Comparison of ENCODE assay signal across 1 fruit fly cellular context in genomic region chr2L:20091094-20091679, dm6.
TF ChIP-seq lines count a peak whose summit lies in the region.

TSS of gene CG10747 (minus strand) at chr2L:20091348.
TSS of gene Pyroxd1 (plus strand) at chr2L:20091435.

TF ChIP-seq in whole organism, embryonic, 481 proteins besides CTCF, POLR2A, EP300 and RAD21 (continued from another document and continues in another):
- TF ChIP-seq CG9876 (GFP tag; optimal IDR thresholded peaks at IDR 0.05; lab: Kevin White, UChicago) (peak; percentile 88), seq (GFP tag; IDR thresholded peaks at IDR 0.05; lab: Robert Waterston, UW) (peak; percentile 96), CG12071 (GFP tag; optimal IDR thresholded peaks at IDR 0.05; lab: Kevin White, UChicago) (peak; percentile 90), mld (GFP tag; IDR thresholded peaks at IDR 0.05; lab: Robert Waterston, UW; ENCODE audit: partially characterized antibody) (no peak), CG17568 (GFP tag; optimal IDR thresholded peaks at IDR 0.05; lab: Kevin White, UChicago) (peak; percentile 96), CG10543 (GFP tag; optimal IDR thresholded peaks at IDR 0.05; lab: Kevin White, UChicago) (peak; percentile 98), CG17802 (tag; optimal IDR thresholded peaks at IDR 0.05; lab: Kevin White, UChicago) (peak; percentile 69), CG8478 (optimal IDR thresholded peaks at IDR 0.05; lab: Kevin White, UChicago) (no peak), sug (tag; optimal IDR thresholded peaks at IDR 0.05; lab: Kevin White, UChicago) (peak; percentile 97), CG14667 (GFP tag; IDR thresholded peaks at IDR 0.05; lab: Robert Waterston, UW) (peak; percentile 94), h (optimal IDR thresholded peaks at IDR 0.05; lab: Kevin White, UChicago) (no peak), CG14441 (GFP tag; IDR thresholded peaks at IDR 0.05; lab: Robert Waterston, UW) (peak; percentile 95), sens (GFP tag; lab: Kevin White, UChicago) (peak; percentile 99), zfh2 (GFP tag; optimal IDR thresholded peaks at IDR 0.05; lab: Kevin White, UChicago) (peak; percentile 97), CG10431 (GFP tag; optimal IDR thresholded peaks at IDR 0.05; lab: Kevin White, UChicago) (peak; percentile 89), Stat92E (GFP tag; optimal IDR thresholded peaks at IDR 0.05; lab: Kevin White, UChicago) (peak in 1 of 3 experiments; percentile 83), Hr51 (GFP tag; optimal IDR thresholded peaks at IDR 0.05; lab: Kevin White, UChicago) (peak; percentile 94 to 97), crc (GFP tag; optimal IDR thresholded peaks at IDR 0.05; lab: Kevin White, UChicago) (peak; percentile 90), E2f1 (GFP tag; IDR thresholded peaks at IDR 0.05; lab: Robert Waterston, UW) (peak; percentile 94), Ets97D (GFP tag; optimal IDR thresholded peaks at IDR 0.05; lab: Kevin White, UChicago) (peak; percentile 87), Dad (GFP tag; optimal IDR thresholded peaks at IDR 0.05; lab: Kevin White, UChicago) (peak; percentile 91), CG30403 (GFP tag; optimal IDR thresholded peaks at IDR 0.05; lab: Kevin White, UChicago) (peak; percentile 99), Trl (optimal IDR thresholded peaks at IDR 0.05; lab: Kevin White, UChicago) (no peak), Trl (GFP tag; optimal IDR thresholded peaks at IDR 0.05; lab: Kevin White, UChicago) (peak; percentile 95), stwl (tag; optimal IDR thresholded peaks at IDR 0.05; lab: Kevin White, UChicago) (peak; percentile 45), Nf-YB (GFP tag; optimal IDR thresholded peaks at IDR 0.05; lab: Kevin White, UChicago) (peak; percentile 86), otp (GFP tag; IDR thresholded peaks at IDR 0.05; lab: Robert Waterston, UW) (peak; percentile 84), Nf-YC (tag; optimal IDR thresholded peaks at IDR 0.05; lab: Kevin White, UChicago) (peak; percentile 90), cg (GFP tag; optimal IDR thresholded peaks at IDR 0.05; lab: Kevin White, UChicago) (no peak), vnd (GFP tag; IDR thresholded peaks at IDR 0.05; lab: Robert Waterston, UW; ENCODE audit: partially characterized antibody) (no peak), ttk (GFP tag; IDR thresholded peaks at IDR 0.05; lab: Robert Waterston, UW) (peak; percentile 94), jigr1 (GFP tag; IDR thresholded peaks at IDR 0.05; lab: Robert Waterston, UW) (peak; percentile 93), bcd (GFP tag; optimal IDR thresholded peaks at IDR 0.05; lab: Kevin White, UChicago) (peak; percentile 96), fru (optimal IDR thresholded peaks at IDR 0.05; lab: Kevin White, UChicago) (no peak), Antp (GFP tag; optimal IDR thresholded peaks at IDR 0.05; lab: Kevin White, UChicago) (peak; percentile 94), Nf-YA (GFP tag; IDR thresholded peaks at IDR 0.05; lab: Robert Waterston, UW) (peak; percentile 91), CG5245 (GFP tag; optimal IDR thresholded peaks at IDR 0.05; lab: Kevin White, UChicago) (peak; percentile 94), CG7987 (GFP tag; optimal IDR thresholded peaks at IDR 0.05; lab: Kevin White, UChicago) (peak; percentile 83), CG10274 (GFP tag; optimal IDR thresholded peaks at IDR 0.05; lab: Kevin White, UChicago) (peak; percentile 85), Atf3 (GFP tag; optimal IDR thresholded peaks at IDR 0.05; lab: Kevin White, UChicago) (peak; percentile 87), Abd-B (GFP tag; optimal IDR thresholded peaks at IDR 0.05; lab: Kevin White, UChicago) (peak; percentile 98), Meics (GFP tag; optimal IDR thresholded peaks at IDR 0.05; lab: Kevin White, UChicago) (peak; percentile 96), CG6683 (GFP tag; optimal IDR thresholded peaks at IDR 0.05; lab: Kevin White, UChicago) (peak; percentile 89), gce (GFP tag; IDR thresholded peaks at IDR 0.05; lab: Robert Waterston, UW) (peak; percentile 80; the same call in 2 of the 3 replicates), Taf1 (GFP tag; IDR thresholded peaks at IDR 0.05; lab: Robert Waterston, UW) (peak; percentile 96), Sox102F (GFP tag; optimal IDR thresholded peaks at IDR 0.05; lab: Kevin White, UChicago) (peak; percentile 97), hth (optimal IDR thresholded peaks at IDR 0.05; lab: Kevin White, UChicago) (no peak), Fer3 (tag; optimal IDR thresholded peaks at IDR 0.05; lab: Kevin White, UChicago) (peak; percentile 96), grn (GFP tag; optimal IDR thresholded peaks at IDR 0.05; lab: Kevin White, UChicago) (peak; percentile 65), CG17385 (GFP tag; optimal IDR thresholded peaks at IDR 0.05; lab: Kevin White, UChicago) (peak; percentile 94), sqz (GFP tag; optimal IDR thresholded peaks at IDR 0.05; lab: Kevin White, UChicago) (no peak), twi (tag; optimal IDR thresholded peaks at IDR 0.05; lab: Kevin White, UChicago) (peak; percentile 94), CG9727 (GFP tag; optimal IDR thresholded peaks at IDR 0.05; lab: Kevin White, UChicago) (peak; percentile 97), CG3065 (GFP tag; optimal IDR thresholded peaks at IDR 0.05; lab: Kevin White, UChicago) (peak; percentile 87), CG7839 (tag; optimal IDR thresholded peaks at IDR 0.05; lab: Kevin White, UChicago) (peak; percentile 98), hbn (GFP tag; IDR thresholded peaks at IDR 0.05; lab: Robert Waterston, UW; ENCODE audit: partially characterized antibody) (no peak), CG7372 (GFP tag; IDR thresholded peaks at IDR 0.05; lab: Robert Waterston, UW) (peak; percentile 94), slp2 (GFP tag; optimal IDR thresholded peaks at IDR 0.05; lab: Kevin White, UChicago) (peak; percentile 89), CG12391 (tag; optimal IDR thresholded peaks at IDR 0.05; lab: Kevin White, UChicago) (peak; percentile 98), gt (GFP tag; IDR thresholded peaks at IDR 0.05; lab: Robert Waterston, UW) (peak; percentile 81), CG16779 (GFP tag; IDR thresholded peaks at IDR 0.05; lab: Robert Waterston, UW) (peak; percentile 67; the same call in 1 of the 2 replicates), btn (GFP tag; optimal IDR thresholded peaks at IDR 0.05; lab: Kevin White, UChicago) (peak; percentile 78), p53 (GFP tag; optimal IDR thresholded peaks at IDR 0.05; lab: Kevin White, UChicago) (peak; percentile 80), CG10366 (GFP tag; IDR thresholded peaks at IDR 0.05; lab: Robert Waterston, UW) (peak; percentile 95), CG12104 (GFP tag; optimal IDR thresholded peaks at IDR 0.05; lab: Kevin White, UChicago) (peak; percentile 95), Bgb (GFP tag; IDR thresholded peaks at IDR 0.05; lab: Robert Waterston, UW; ENCODE audit: partially characterized antibody) (peak; percentile 11; the same call in 1 of the 2 replicates), NK7.1 (GFP tag; optimal IDR thresholded peaks at IDR 0.05; lab: Kevin White, UChicago) (peak; percentile 90), tap (tag; optimal IDR thresholded peaks at IDR 0.05; lab: Kevin White, UChicago) (peak; percentile 94), tgo (GFP tag; IDR thresholded peaks at IDR 0.05; lab: Robert Waterston, UW) (peak; percentile 98), Myb (GFP tag; optimal IDR thresholded peaks at IDR 0.05; lab: Kevin White, UChicago) (peak; percentile 80), CG12769 (tag; optimal IDR thresholded peaks at IDR 0.05; lab: Kevin White, UChicago) (peak; percentile 97), chn (GFP tag; optimal IDR thresholded peaks at IDR 0.05; lab: Kevin White, UChicago) (peak; percentile 96), Lpt (GFP tag; optimal IDR thresholded peaks at IDR 0.05; lab: Kevin White, UChicago) (no peak), dpn (GFP tag; optimal IDR thresholded peaks at IDR 0.05; lab: Kevin White, UChicago) (peak; percentile 97 to 98), klu (GFP tag; IDR thresholded peaks at IDR 0.05; lab: Robert Waterston, UW) (peak; percentile 95), Ravus (GFP tag; IDR thresholded peaks at IDR 0.05; lab: Robert Waterston, UW) (peak; percentile 86), CG8388 (GFP tag; optimal IDR thresholded peaks at IDR 0.05; lab: Kevin White, UChicago) (peak; percentile 95), trh (GFP tag; optimal IDR thresholded peaks at IDR 0.05; lab: Kevin White, UChicago) (peak; percentile 92), pzg (GFP tag; optimal IDR thresholded peaks at IDR 0.05; lab: Kevin White, UChicago) (peak; percentile 80), insv (GFP tag; optimal IDR thresholded peaks at IDR 0.05; lab: Kevin White, UChicago) (peak in 1 of 2 experiments; percentile 83), Camta (GFP tag; optimal IDR thresholded peaks at IDR 0.05; lab: Kevin White, UChicago) (peak; percentile 93), CG6689 (GFP tag; IDR thresholded peaks at IDR 0.05; lab: Robert Waterston, UW) (peak; percentile 97), pb (GFP tag; optimal IDR thresholded peaks at IDR 0.05; lab: Kevin White, UChicago) (peak; percentile 85), D19A (tag; optimal IDR thresholded peaks at IDR 0.05; lab: Kevin White, UChicago) (peak; percentile 90), H15 (GFP tag; IDR thresholded peaks at IDR 0.05; lab: Robert Waterston, UW) (peak; percentile 89), Dll (GFP tag; IDR thresholded peaks at IDR 0.05; lab: Robert Waterston, UW; ENCODE audit: partially characterized antibody) (0 out of 4 replicates have a peak, but pooled peaks have one; percentile 27), salm (tag; optimal IDR thresholded peaks at IDR 0.05; lab: Kevin White, UChicago) (peak; percentile 94), D19B (GFP tag; optimal IDR thresholded peaks at IDR 0.05; lab: Kevin White, UChicago) (peak; percentile 91), disco-r (GFP tag; optimal IDR thresholded peaks at IDR 0.05; lab: Kevin White, UChicago) (peak; percentile 91), CG17328 (GFP tag; IDR thresholded peaks at IDR 0.05; lab: Robert Waterston, UW) (peak; percentile 92), sisA (GFP tag; IDR thresholded peaks at IDR 0.05; lab: Robert Waterston, UW) (peak; percentile 96), gem (tag; optimal IDR thresholded peaks at IDR 0.05; lab: Kevin White, UChicago) (peak; percentile 98), CG10979 (tag; optimal IDR thresholded peaks at IDR 0.05; lab: Kevin White, UChicago) (peak; percentile 92), CG18262 (tag; optimal IDR thresholded peaks at IDR 0.05; lab: Kevin White, UChicago) (peak; percentile 96), CG11504 (tag; optimal IDR thresholded peaks at IDR 0.05; lab: Kevin White, UChicago) (peak; percentile 96), B-H2 (GFP tag; optimal IDR thresholded peaks at IDR 0.05; lab: Kevin White, UChicago) (peak; percentile 98), Sry-δ (GFP tag; optimal IDR thresholded peaks at IDR 0.05; lab: Kevin White, UChicago) (peak; percentile 57), ranshi (GFP tag; IDR thresholded peaks at IDR 0.05; lab: Robert Waterston, UW) (peak; percentile 94), CG1529 (GFP tag; optimal IDR thresholded peaks at IDR 0.05; lab: Kevin White, UChicago) (peak; percentile 94), psq (GFP tag; optimal IDR thresholded peaks at IDR 0.05; lab: Kevin White, UChicago) (peak; percentile 85), CG6765 (GFP tag; optimal IDR thresholded peaks at IDR 0.05; lab: Kevin White, UChicago) (peak; percentile 91), CG7745 (tag; optimal IDR thresholded peaks at IDR 0.05; lab: Kevin White, UChicago) (no peak), ase (GFP tag; IDR thresholded peaks at IDR 0.05; lab: Robert Waterston, UW) (peak; percentile 91), CG15514 (GFP tag; optimal IDR thresholded peaks at IDR 0.05; lab: Kevin White, UChicago) (peak; percentile 89), CG17829 (tag; optimal IDR thresholded peaks at IDR 0.05; lab: Kevin White, UChicago) (peak; percentile 95), Dek (tag; optimal IDR thresholded peaks at IDR 0.05; lab: Kevin White, UChicago) (peak; percentile 98), CG32532 (GFP tag; IDR thresholded peaks at IDR 0.05; lab: Robert Waterston, UW) (peak; percentile 96), CG5953 (GFP tag; IDR thresholded peaks at IDR 0.05; lab: Robert Waterston, UW) (peak; percentile 78; the same call in 1 of the 2 replicates), ken (GFP tag; IDR thresholded peaks at IDR 0.05; lab: Robert Waterston, UW) (peak; percentile 94), crol (GFP tag; IDR thresholded peaks at IDR 0.05; lab: Robert Waterston, UW) (no peak; the same call in 1 of the 2 replicates), hb (GFP tag; IDR thresholded peaks at IDR 0.05; lab: Robert Waterston, UW; ENCODE audit: partially characterized antibody) (no peak), Sry-β (GFP tag; optimal IDR thresholded peaks at IDR 0.05; lab: Kevin White, UChicago) (peak; percentile 21), z (GFP tag; IDR thresholded peaks at IDR 0.05; lab: Robert Waterston, UW) (no peak), CG1024 (GFP tag; IDR thresholded peaks at IDR 0.05; lab: Robert Waterston, UW) (peak; percentile 54; the same call in 1 of the 2 replicates), CG17361 (GFP tag; IDR thresholded peaks at IDR 0.05; lab: Robert Waterston, UW) (peak; percentile 98), HLHmδ (GFP tag; optimal IDR thresholded peaks at IDR 0.05; lab: Kevin White, UChicago) (no peak), MESR4 (GFP tag; optimal IDR thresholded peaks at IDR 0.05; lab: Kevin White, UChicago) (peak; percentile 80), Sin3A (optimal IDR thresholded peaks at IDR 0.05; lab: Kevin White, UChicago) (no peak), CG17359 (tag; optimal IDR thresholded peaks at IDR 0.05; lab: Kevin White, UChicago) (peak; percentile 96), CG2129 (GFP tag; IDR thresholded peaks at IDR 0.05; lab: Robert Waterston, UW; ENCODE audit: partially characterized antibody) (no peak), NfI (GFP tag; optimal IDR thresholded peaks at IDR 0.05; lab: Kevin White, UChicago) (peak; percentile 97), Usf (GFP tag; optimal IDR thresholded peaks at IDR 0.05; lab: Kevin White, UChicago) (peak; percentile 96), zen (tag; optimal IDR thresholded peaks at IDR 0.05; lab: Kevin White, UChicago) (peak; percentile 91), CG3163 (GFP tag; optimal IDR thresholded peaks at IDR 0.05; lab: Kevin White, UChicago) (peak; percentile 76), Hand (GFP tag; optimal IDR thresholded peaks at IDR 0.05; lab: Kevin White, UChicago) (peak; percentile 94), sob (GFP tag; IDR thresholded peaks at IDR 0.05; lab: Robert Waterston, UW) (peak; percentile 97), CG12942 (GFP tag; optimal IDR thresholded peaks at IDR 0.05; lab: Kevin White, UChicago) (peak; percentile 96), Hr78 (GFP tag; optimal IDR thresholded peaks at IDR 0.05; lab: Kevin White, UChicago) (peak in 1 of 2 experiments; percentile 81), ind (GFP tag; optimal IDR thresholded peaks at IDR 0.05; lab: Kevin White, UChicago) (peak; percentile 97), CG4617 (GFP tag; optimal IDR thresholded peaks at IDR 0.05; lab: Kevin White, UChicago; ENCODE audit: borderline replicate concordance) (peak; percentile 94)
